Worm (Caenorhabditis elegans) whole organism, L4/young adult: ENCODE results near the gene Y53C12A.8.
"Not testable (repeated sequence)": the region's sequence is repeated elsewhere in the genome, so short reads cannot be mapped to it uniquely, and the experiment has no call there.

ENCODE experiments used
- W03F9.2 ChIP-seq: fragments of 150-350 bp; optimal IDR thresholded peaks from 2 replicates; lab custom pipeline; 2014; ENCODE audit warnings: missing biosample characterization, missing genetic modification characterization
- dao-5 ChIP-seq: sonication (generic microtip); optimal IDR thresholded peaks from 2 replicates; lab custom pipeline; 2016; ENCODE audit warnings: missing genotype, missing genetic modification characterization, moderate library complexity, missing compliant biosample characterization

- not testable (repeated sequence) for TF ChIP-seq dao-5; W03F9.2 (tag; lab: Kevin White, UChicago)
Observed at ce11 chrII:9718631-9719252, 18.5 kb upstream of the Y53C12A.8 start, which contains the start of gene Y53C12A.11.
